Fruit fly (Drosophila melanogaster) ovary, adult (tissue): ENCODE results near the gene CG1677.

ENCODE experiments used
- CG17801 ChIP-seq: fragments of 200-800 bp; optimal IDR thresholded peaks from 2 replicates; lab custom pipeline; 2019; ENCODE audit warnings: missing biosample characterization, mild to moderate bottlenecking, missing genetic modification characterization, moderate library complexity; ENCODE audit not compliant: partially characterized antibody

The CG1677 gene

DNA sequence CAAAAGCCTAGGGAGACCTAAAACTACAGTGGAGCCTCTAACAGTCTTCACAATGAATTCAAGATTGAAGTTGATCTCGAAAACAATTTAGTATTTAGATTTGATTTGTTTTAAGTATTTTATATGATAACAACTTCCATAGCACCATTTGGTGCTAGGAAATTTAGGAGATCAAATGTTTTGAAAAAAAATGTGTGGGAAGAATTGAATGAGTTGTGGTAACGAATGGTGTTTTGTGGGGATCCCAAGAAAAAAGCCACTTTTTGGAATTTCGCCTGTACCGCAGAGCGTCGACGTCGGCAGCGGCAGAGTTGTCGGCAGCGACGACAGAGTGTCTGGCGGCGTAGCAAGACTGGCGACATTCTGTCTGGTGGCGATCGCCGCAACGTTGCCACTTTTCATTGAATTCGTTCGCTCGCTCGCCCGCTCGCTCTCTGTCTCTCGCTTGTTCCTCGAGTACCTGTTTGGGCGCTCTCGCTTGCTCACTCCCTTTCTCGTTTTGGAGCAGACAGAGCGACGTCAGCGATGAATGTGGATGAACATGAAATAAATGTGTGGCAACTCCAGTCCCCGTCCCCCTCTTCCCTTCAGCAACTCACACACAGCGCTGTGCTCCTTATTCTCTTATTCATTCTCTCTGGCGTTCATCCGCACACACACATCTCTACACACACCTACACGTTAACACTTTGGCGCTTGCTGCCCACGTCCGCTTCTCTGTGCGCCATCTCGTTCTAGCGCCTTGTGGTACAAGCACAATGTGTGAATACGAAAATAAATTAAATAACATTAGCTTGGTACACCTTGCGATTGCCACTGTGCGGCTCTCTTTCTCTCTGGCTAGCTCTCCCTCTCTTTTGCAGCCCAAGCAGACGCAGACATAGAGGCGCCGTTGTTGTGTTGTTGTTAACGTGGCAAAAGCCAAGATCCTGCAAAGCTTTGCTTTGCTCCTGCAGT, 105.9 kb downstream of the CG1677 start:
- TF ChIP-seq CG17801 = peak; percentile 73

dm6 chrX:7298323-7298722, 107.3 kb downstream of the CG1677 start:
- TF ChIP-seq CG17801 = no peak

dm6 chrX:7296721-7297227, 108.8 kb downstream of the CG1677 start:
- TF ChIP-seq CG17801 = no peak

DNA sequence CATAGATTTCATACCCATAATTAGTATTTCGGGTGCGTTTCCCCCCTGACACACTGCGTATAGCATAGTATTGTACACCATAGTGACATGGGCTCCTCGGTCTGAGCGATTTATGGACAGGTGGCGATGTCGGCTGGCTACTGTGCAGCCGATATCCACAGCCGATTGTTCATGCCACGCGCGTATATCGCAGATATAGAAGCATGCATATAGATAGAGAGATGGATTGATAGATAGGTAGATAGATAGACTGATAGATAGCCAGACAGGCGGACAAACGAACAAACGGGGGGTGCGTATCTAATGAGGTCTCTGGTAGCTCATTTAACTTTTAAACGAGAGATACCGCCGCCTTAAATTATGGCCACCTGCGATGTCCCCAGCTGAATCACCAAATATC, 109.6 kb downstream of the CG1677 start:
- TF ChIP-seq CG17801 = no peak

DNA sequence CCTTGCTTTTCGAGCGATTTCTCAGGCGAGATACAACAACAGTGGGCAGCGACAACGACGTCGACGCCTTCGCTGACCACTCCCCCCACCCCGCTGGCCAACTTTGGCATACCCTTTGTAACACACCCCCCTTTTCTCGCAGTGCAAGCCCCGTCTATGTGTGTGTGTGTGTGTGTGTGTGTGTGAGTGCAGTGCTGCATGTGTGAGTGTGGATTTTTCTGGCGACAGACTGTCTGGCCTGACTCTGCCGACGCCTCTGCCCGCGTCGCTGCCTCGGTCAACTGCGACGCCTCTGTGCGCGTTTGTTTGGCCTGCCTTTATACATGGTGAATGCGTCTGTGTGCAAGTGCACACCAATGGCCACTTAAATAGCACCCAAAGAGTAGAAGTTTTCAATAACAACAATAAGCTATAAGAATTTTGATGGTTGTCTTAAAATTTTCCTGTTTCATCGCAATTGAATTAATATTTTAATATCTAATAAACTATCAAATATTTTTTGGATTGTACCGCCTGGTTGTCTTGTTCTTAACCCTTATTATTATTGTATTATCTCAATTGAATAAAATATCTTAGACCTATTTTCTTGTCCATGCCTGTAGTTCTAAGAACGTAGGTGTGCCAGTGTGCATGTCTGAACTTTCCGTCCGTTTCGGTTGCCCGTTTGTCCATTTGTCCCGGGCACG, 111.6 kb downstream of the CG1677 start:
- TF ChIP-seq CG17801 = peak; percentile 95

- TF ChIP-seq CG17801 = peak; percentile 80
Observed at dm6 chrX:7293133-7293873, 112.3 kb downstream of the CG1677 start.

DNA sequence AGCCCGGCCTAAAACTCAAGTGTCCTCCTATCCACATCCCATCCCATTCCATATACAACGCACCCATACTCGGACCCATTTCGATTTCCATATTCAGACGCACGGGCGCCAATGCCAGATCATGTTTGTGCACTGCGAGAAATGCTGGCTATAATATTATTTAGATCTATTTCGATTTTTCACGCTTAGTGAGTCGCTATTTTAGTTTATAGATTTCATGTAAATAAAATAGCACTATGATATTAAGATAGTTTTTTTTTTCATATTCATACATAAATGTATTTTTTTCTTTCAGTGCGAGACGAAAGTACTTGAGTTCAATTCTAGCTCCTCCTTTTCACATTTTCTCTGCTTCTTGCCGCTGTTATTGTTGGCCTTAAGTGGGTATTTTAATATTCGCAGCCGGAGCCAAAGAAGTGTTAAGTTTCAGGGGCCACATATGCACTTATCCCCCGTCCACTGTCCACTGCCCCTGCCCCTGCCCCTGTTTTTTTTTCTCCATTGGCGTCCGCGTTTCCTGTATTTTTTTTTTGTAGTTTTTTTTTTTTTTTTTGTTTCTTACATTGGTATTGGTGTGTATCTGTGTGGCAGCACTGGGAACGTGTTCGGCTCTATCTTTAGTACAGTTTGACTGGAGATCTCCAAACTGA, 113.6 kb downstream of the CG1677 start:
- peak; percentile 2 for TF ChIP-seq CG17801

- TF ChIP-seq CG17801 = peak; percentile 7
Observed at dm6 chrX:7290811-7291515, 114.6 kb downstream of the CG1677 start, which contains the start of gene unc-119. Gene unc-119, minus strand, starts transcription at chrX:7291298.

- TF ChIP-seq CG17801 = peak; percentile 25
Observed at dm6 chrX:7285995-7286985, 119.3 kb downstream of the CG1677 start, which contains the start of gene CG2059. Gene CG2059, plus strand, starts transcription at chrX:7286358.

DNA sequence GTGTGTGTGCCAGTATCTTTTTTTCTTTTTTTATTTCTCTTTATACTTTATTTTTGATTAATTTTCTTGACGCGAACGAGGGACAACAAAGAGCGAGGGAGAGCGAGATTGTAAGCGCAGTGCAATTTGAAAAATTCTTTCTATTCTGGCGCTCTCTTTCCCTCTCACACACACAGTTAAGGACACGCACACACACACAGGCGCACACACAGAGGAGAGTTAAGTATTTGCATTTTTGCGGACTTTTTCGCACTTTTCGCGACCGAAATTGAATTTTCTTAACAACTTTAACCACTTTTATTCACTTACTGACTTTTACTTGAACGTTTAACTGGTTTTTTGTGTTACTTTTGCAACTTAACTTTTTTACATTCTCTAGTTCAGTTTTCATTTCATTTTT, 120.2 kb downstream of the CG1677 start:
- no peak for TF ChIP-seq CG17801

DNA sequence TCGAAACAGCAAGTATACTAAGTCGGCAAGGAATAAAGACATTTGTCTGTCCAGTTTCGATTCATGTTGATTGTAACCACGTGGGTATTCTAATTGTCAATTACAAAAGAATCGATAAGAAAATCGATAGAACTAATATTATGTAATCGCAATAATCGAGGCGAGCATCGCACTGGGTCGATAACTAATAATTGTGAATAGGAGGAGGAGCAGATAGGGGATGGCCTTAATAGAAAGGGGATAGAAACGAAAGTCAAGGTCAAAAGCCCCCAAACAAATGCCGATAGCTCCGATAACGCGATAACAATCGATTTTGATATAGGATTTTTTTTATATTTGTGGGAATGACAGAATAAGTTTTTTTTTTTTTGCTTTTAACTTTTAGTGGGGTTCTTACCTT, 120.6 kb downstream of the CG1677 start:
- no peak for TF ChIP-seq CG17801

dm6 chrX:7277038-7277437, 128.6 kb downstream of the CG1677 start:
- TF ChIP-seq CG17801 = no peak

DNA sequence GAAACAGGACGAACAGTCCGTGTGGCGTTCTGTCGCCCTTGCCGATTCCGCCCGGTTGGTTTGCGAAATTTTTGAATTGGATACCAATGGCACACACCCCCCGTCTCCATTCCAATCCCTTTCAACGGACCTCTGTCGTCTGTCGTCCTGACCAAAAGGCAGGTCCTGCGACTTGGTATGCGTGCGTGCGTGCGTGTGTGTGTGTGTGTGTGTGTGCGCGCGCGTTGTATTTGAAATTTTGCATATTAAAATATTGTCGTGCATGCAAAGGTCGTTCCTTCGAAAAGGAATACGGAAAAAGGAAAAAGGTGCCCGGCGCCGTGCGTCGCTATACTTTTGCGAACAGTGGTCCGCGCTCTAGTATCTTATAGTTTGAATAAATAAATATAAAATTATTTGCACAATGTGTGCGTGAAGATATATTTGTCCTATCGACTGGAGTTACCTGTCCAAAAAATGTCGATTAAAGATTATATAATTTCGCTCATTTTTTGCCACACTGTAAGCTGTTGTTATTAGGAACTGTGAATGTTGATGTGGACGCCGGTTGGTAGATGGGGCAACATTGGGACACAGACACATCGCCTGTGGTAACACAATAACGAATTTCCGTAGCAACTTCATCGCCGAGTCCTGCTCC, 134.1 kb downstream of the CG1677 start:
- no peak for TF ChIP-seq CG17801

DNA sequence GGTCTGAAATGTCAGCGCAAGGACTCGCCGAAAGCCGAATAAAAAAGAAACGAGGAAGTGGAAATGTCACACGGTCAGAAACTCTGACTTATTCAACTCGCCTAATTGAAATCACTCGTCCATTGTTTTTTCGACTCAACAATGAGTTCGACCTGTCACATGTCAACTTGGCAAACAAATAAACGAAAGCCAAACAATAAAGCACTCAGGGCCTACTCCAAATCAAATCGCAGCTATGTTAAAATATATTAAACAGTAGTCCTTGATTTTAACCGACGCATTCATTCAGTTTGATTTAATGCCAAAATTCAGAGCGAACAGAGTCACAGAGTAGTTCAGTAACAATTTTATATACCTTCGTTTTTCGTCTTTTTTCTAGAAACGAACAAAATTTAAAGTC, 139.0 kb downstream of the CG1677 start, which contains the start of gene CG1958:
TSS of gene CG1958 (plus strand) at position 301 of the 400 bp plus-strand sequence.
- TF ChIP-seq CG17801 = no peak
